Worm (Caenorhabditis elegans) whole organism, L4 larva: ENCODE measurements around the gene micu-1.
A peak's percentile ranks its signal among the peaks of the same experiment; 100 is the strongest.

Experiments used
- D1046.2 ChIP-seq: fragments of 200-800 bp; sonication (Bioruptor generic); IDR thresholded peaks from 2 replicates; pipeline ENCODE4 v1.3.6; 2022; ENCODE audit warnings: missing genetic modification characterization, missing compliant biosample characterization
- R02D3.7 ChIP-seq: fragments of 150-350 bp; sonication (generic microtip); optimal IDR thresholded peaks from 3 replicates; lab custom pipeline; 2014; ENCODE audit warnings: missing biosample characterization, missing genetic modification characterization
- T26A8.4 ChIP-seq: fragments of 200-800 bp; sonication (Bioruptor generic); IDR thresholded peaks from 2 replicates; pipeline ENCODE4 v1.3.6; 2022; ENCODE audit warnings: missing genetic modification characterization, missing compliant biosample characterization
- Y105C5A.15 ChIP-seq: fragments of 200-800 bp; sonication (Bioruptor generic); IDR thresholded peaks from 2 replicates; pipeline ENCODE4 v1.3.6; 2022; ENCODE audit warnings: missing genetic modification characterization, missing compliant biosample characterization
- Y75B8A.6 ChIP-seq: fragments of 200-800 bp; sonication (Bioruptor generic); IDR thresholded peaks from 2 replicates; pipeline ENCODE4 v1.3.6; 2022; ENCODE audit warnings: missing genetic modification reagents, missing genetic modification characterization, missing compliant biosample characterization
- ZK546.5 ChIP-seq, 2 experiments: sonication (generic microtip); optimal IDR thresholded peaks; 2 replicates each; lab custom pipeline; 2017; ENCODE audit warnings: missing biosample characterization in 2 of 2, missing genetic modification characterization in 2 of 2
- arid-1 ChIP-seq: fragments of 200-800 bp; sonication (Bioruptor generic); conservative IDR thresholded peaks from 2 replicates; pipeline ENCODE4 v1.3.6; 2022; ENCODE audit warnings: missing genetic modification reagents, missing genetic modification characterization, missing compliant biosample characterization
- ceh-20 ChIP-seq: fragments of 200-800 bp; sonication (Bioruptor generic); IDR thresholded peaks from 2 replicates; pipeline ENCODE4 v1.3.6; 2022; ENCODE audit warnings: missing genetic modification reagents, missing genetic modification characterization, missing compliant biosample characterization
- ceh-32 ChIP-seq: sonication (generic microtip); optimal IDR thresholded peaks from 2 replicates; lab custom pipeline; 2016; ENCODE audit warnings: mild to moderate bottlenecking, missing genetic modification characterization, missing compliant biosample characterization; ENCODE audit not compliant: poor library complexity
- ceh-62 ChIP-seq: sonication (generic microtip); optimal IDR thresholded peaks from 2 replicates; lab custom pipeline; 2017; ENCODE audit warnings: missing biosample characterization, missing genetic modification characterization
- cey-2 ChIP-seq: sonication (generic microtip); optimal IDR thresholded peaks from 3 replicates; lab custom pipeline; 2017; ENCODE audit warnings: missing genetic modification characterization, mild to moderate bottlenecking, missing compliant biosample characterization, antibody characterized with exemption, borderline replicate concordance; ENCODE audit not compliant: insufficient read depth
- daf-16 ChIP-seq, 3 experiments: sonication (generic microtip); optimal IDR thresholded peaks; 2 replicates each; lab custom pipeline; 2016 to 2017; ENCODE audit warnings: missing genetic modification characterization in 3 of 3, missing genetic modification reagents in 3 of 3, mild to moderate bottlenecking in 2 of 3, missing compliant biosample characterization in 2 of 3, missing biosample characterization in 1 of 3, moderate library complexity in 1 of 3
- daf-8 ChIP-seq: fragments of 200-800 bp; sonication (Bioruptor generic); IDR thresholded peaks from 2 replicates; pipeline ENCODE4 v1.3.6; 2022; ENCODE audit warnings: missing genetic modification characterization, missing compliant biosample characterization
- dmd-6 ChIP-seq: fragments of 200-800 bp; sonication (Bioruptor generic); IDR thresholded peaks from 2 replicates; pipeline ENCODE4 v1.3.6; 2022; ENCODE audit warnings: missing genetic modification reagents, missing genetic modification characterization, missing compliant biosample characterization
- dmd-8 ChIP-seq: fragments of 200-800 bp; sonication (Bioruptor generic); IDR thresholded peaks from 2 replicates; pipeline ENCODE4 v1.3.6; 2022; ENCODE audit warnings: missing genetic modification characterization, missing compliant biosample characterization
- dve-1 ChIP-seq: sonication (generic microtip); optimal IDR thresholded peaks from 2 replicates; lab custom pipeline; 2017; ENCODE audit warnings: antibody characterized with exemption, mild to moderate bottlenecking, missing genetic modification characterization, missing compliant biosample characterization; ENCODE audit not compliant: insufficient read depth
- egl-43 ChIP-seq: fragments of 200-800 bp; sonication (Bioruptor generic); IDR thresholded peaks from 2 replicates; pipeline ENCODE4 v1.3.6; 2022; ENCODE audit warnings: missing genetic modification reagents, missing genetic modification characterization, missing compliant biosample characterization
- fkh-10 ChIP-seq: fragments of 150-350 bp; optimal IDR thresholded peaks from 2 replicates; lab custom pipeline; 2014; ENCODE audit warnings: missing biosample characterization, missing genetic modification reagents, missing genetic modification characterization
- fos-1 ChIP-seq: fragments of 150-350 bp; optimal IDR thresholded peaks from 2 replicates; lab custom pipeline; 2014; ENCODE audit warnings: missing biosample characterization, missing genetic modification characterization
- hif-1 ChIP-seq, 2 experiments: sonication (generic microtip); optimal IDR thresholded peaks; 2 replicates each; lab custom pipeline; 2016 to 2017; ENCODE audit warnings: missing compliant biosample characterization in 2 of 2, missing genetic modification characterization in 2 of 2, missing genetic modification reagents in 2 of 2, missing genotype in 2 of 2, mild to moderate bottlenecking in 1 of 2
- hlh-11 ChIP-seq: fragments of 200-800 bp; sonication (Bioruptor generic); optimal IDR thresholded peaks from 2 replicates; lab custom pipeline; 2018; ENCODE audit warnings: mild to moderate bottlenecking, missing genetic modification characterization, missing compliant biosample characterization
- lin-38 ChIP-seq: fragments of 200-800 bp; sonication (Bioruptor generic); IDR thresholded peaks from 2 replicates; pipeline ENCODE4 v1.3.6; 2022; ENCODE audit warnings: missing genetic modification reagents, missing genetic modification characterization, missing compliant biosample characterization
- lsy-2 ChIP-seq, 2 experiments: fragments of 150-350 bp in 1 of 2; sonication (generic microtip) in 1 of 2; optimal IDR thresholded peaks; 2 replicates each; lab custom pipeline; 2014 to 2017; ENCODE audit warnings: missing biosample characterization in 2 of 2, missing genetic modification characterization in 2 of 2
- mdl-1 ChIP-seq, 2 experiments: fragments of 150-350 bp in 1 of 2; sonication (generic microtip) in 1 of 2; optimal IDR thresholded peaks; 2 replicates each; lab custom pipeline; 2014 to 2017; ENCODE audit warnings: missing biosample characterization in 2 of 2, missing genetic modification characterization in 2 of 2
- mes-2 ChIP-seq: sonication (generic microtip); optimal IDR thresholded peaks from 2 replicates; lab custom pipeline; 2016; ENCODE audit warnings: missing genotype, mild to moderate bottlenecking, missing genetic modification characterization, missing compliant biosample characterization; ENCODE audit not compliant: poor library complexity, severe bottlenecking
- nhr-102 ChIP-seq: sonication (generic microtip); optimal IDR thresholded peaks from 2 replicates; lab custom pipeline; 2016; ENCODE audit warnings: mild to moderate bottlenecking, missing genetic modification characterization, moderate library complexity, missing compliant biosample characterization
- nhr-111 ChIP-seq: fragments of 200-800 bp; sonication (Bioruptor generic); optimal IDR thresholded peaks from 2 replicates; lab custom pipeline; 2018; ENCODE audit warnings: mild to moderate bottlenecking, missing genetic modification characterization, missing compliant biosample characterization
- nhr-25 ChIP-seq: sonication (generic microtip); optimal IDR thresholded peaks from 2 replicates; lab custom pipeline; 2017; ENCODE audit warnings: missing genetic modification characterization, mild to moderate bottlenecking, missing compliant biosample characterization, antibody characterized with exemption, moderate library complexity, borderline replicate concordance; ENCODE audit not compliant: insufficient read depth
- nhr-28 ChIP-seq: fragments of 150-350 bp; optimal IDR thresholded peaks from 2 replicates; lab custom pipeline; 2014; ENCODE audit warnings: missing biosample characterization, missing genetic modification characterization
- nhr-48 ChIP-seq: sonication (generic microtip); optimal IDR thresholded peaks from 2 replicates; lab custom pipeline; 2016; ENCODE audit warnings: mild to moderate bottlenecking, missing genetic modification characterization, missing compliant biosample characterization
- nhr-6 ChIP-seq: fragments of 150-350 bp; optimal IDR thresholded peaks from 2 replicates; lab custom pipeline; 2014; ENCODE audit warnings: missing biosample characterization, missing genetic modification characterization
- nhr-77 ChIP-seq: fragments of 150-350 bp; optimal IDR thresholded peaks from 2 replicates; lab custom pipeline; 2014; ENCODE audit warnings: missing biosample characterization, missing genetic modification characterization
- pha-4 ChIP-seq, 2 experiments: fragments of 150-350 bp in 1 of 2; fragments of 200-800 bp in 1 of 2; sonication (Bioruptor generic) in 1 of 2; IDR thresholded peaks in 1 of 2; optimal IDR thresholded peaks in 1 of 2; 2 replicates each; pipeline versions ENCODE4 v1.3.6 to Lab custom; 2014 to 2022; ENCODE audit warnings: missing genetic modification characterization in 2 of 2, missing genetic modification reagents in 2 of 2, missing biosample characterization in 1 of 2, missing compliant biosample characterization in 1 of 2
- php-3 ChIP-seq: fragments of 200-800 bp; sonication (Bioruptor generic); IDR thresholded peaks from 2 replicates; pipeline ENCODE4 v1.3.6; 2022; ENCODE audit warnings: missing genetic modification reagents, missing genetic modification characterization, missing compliant biosample characterization
- pqm-1 ChIP-seq: sonication (generic microtip); optimal IDR thresholded peaks from 2 replicates; lab custom pipeline; 2017; ENCODE audit warnings: missing biosample characterization, missing genetic modification characterization
- saeg-2 ChIP-seq: fragments of 200-800 bp; sonication (Bioruptor generic); IDR thresholded peaks from 2 replicates; pipeline ENCODE4 v1.3.6; 2022; ENCODE audit warnings: missing genetic modification reagents, missing genetic modification characterization, missing compliant biosample characterization
- sdz-12 ChIP-seq: fragments of 200-800 bp; sonication (Bioruptor generic); optimal IDR thresholded peaks from 2 replicates; lab custom pipeline; 2018; ENCODE audit warnings: mild to moderate bottlenecking, missing genetic modification characterization, missing compliant biosample characterization
- set-16 ChIP-seq: fragments of 200-800 bp; sonication (Bioruptor generic); IDR thresholded peaks from 2 replicates; pipeline ENCODE4 v1.3.6; 2022; ENCODE audit warnings: missing genetic modification reagents, missing genetic modification characterization, missing compliant biosample characterization
- skn-1 ChIP-seq: fragments of 150-350 bp; optimal IDR thresholded peaks from 2 replicates; lab custom pipeline; 2014; ENCODE audit warnings: missing biosample characterization, missing genetic modification characterization
- tra-1 ChIP-seq: fragments of 200-800 bp; sonication (Bioruptor generic); IDR thresholded peaks from 2 replicates; pipeline ENCODE4 v1.3.6; 2022; ENCODE audit warnings: missing genetic modification reagents, missing genetic modification characterization, missing compliant biosample characterization
- unc-39 ChIP-seq: sonication (generic microtip); optimal IDR thresholded peaks from 2 replicates; lab custom pipeline; 2017; ENCODE audit warnings: missing biosample characterization, missing genetic modification characterization
- zfp-2 ChIP-seq: sonication (generic microtip); optimal IDR thresholded peaks from 2 replicates; lab custom pipeline; 2016; ENCODE audit warnings: mild to moderate bottlenecking, missing genetic modification characterization, missing compliant biosample characterization
- zip-11 ChIP-seq: fragments of 200-800 bp; sonication (Bioruptor generic); IDR thresholded peaks from 2 replicates; pipeline ENCODE4 v1.3.6; 2022; ENCODE audit warnings: missing genetic modification characterization, missing compliant biosample characterization
- ztf-11 ChIP-seq: fragments of 150-350 bp; optimal IDR thresholded peaks from 2 replicates; lab custom pipeline; 2014; ENCODE audit warnings: missing biosample characterization, missing genetic modification characterization

The micu-1 gene

ce11 chrIV:13346078-13346477 is 48.4 kb downstream of the micu-1 start (continued):
- TF ChIP-seq nhr-102 (tag; lab: Kevin White, UChicago) (no peak), skn-1 (tag; lab: Kevin White, UChicago) (no peak)

DNA sequence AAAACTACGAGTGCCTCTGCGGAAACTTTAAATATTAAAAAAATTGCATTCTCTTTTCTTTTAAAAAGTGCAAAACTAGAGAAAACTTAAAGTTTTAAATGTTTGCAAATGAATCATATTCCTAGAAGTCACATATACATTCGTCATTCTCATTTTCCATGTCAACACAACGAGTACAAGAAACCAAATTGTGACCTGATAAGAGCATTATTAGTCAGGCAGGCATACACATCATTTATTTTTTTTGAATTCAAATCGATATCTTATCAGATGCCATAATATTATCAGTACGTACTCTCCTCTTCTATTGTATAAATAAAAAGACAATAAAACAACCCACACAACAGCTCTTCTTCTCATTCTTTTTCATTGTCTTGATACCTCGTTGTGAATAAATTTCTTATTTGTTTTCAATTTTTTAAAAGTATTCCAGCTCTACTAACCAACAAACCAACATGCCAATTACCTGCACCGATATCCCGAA is 49.5 kb downstream of the micu-1 start, which contains the start of gene W02A2.9:
W02A2.9 (plus strand) TSS at position 434 of the 484 bp plus-strand sequence.
- TF ChIP-seq daf-16 (GFP tag; optimal IDR thresholded peaks at IDR 0.05; lab: Kevin White, UChicago) = no peak
- peak; percentile 95 for TF ChIP-seq daf-16 (tag; optimal IDR thresholded peaks at IDR 0.05; lab: Kevin White, UChicago)
- TF ChIP-seq lsy-2 (tag; optimal IDR thresholded peaks at IDR 0.05; lab: Kevin White, UChicago) = peak; percentile 11 to 49
- no peak for TF ChIP-seq unc-39
- TF ChIP-seq dve-1 (tag; lab: Kevin White, UChicago) = peak; percentile 72
- no peak for TF ChIP-seq arid-1
- peak in 1 of 2 experiments; percentile 37 for TF ChIP-seq mdl-1 (tag; optimal IDR thresholded peaks at IDR 0.05; lab: Kevin White, UChicago)
- peak; percentile 41 for TF ChIP-seq nhr-48 (tag; lab: Kevin White, UChicago)
- peak in 1 of 2 experiments; percentile 57 for TF ChIP-seq hif-1 (tag; optimal IDR thresholded peaks at IDR 0.05; lab: Kevin White, UChicago)
- TF ChIP-seq fos-1 (tag; lab: Kevin White, UChicago) = no peak
- no peak for TF ChIP-seq nhr-6 (tag; lab: Kevin White, UChicago)
- peak; percentile 5 for TF ChIP-seq mes-2 (tag; lab: Kevin White, UChicago)
- peak; percentile 86 for TF ChIP-seq dmd-6
- no peak for TF ChIP-seq ZK546.5 (tag; optimal IDR thresholded peaks at IDR 0.05; lab: Kevin White, UChicago)
- peak; percentile 96 for TF ChIP-seq pqm-1 (tag; lab: Kevin White, UChicago)
- peak; percentile 64 for TF ChIP-seq nhr-77 (tag; lab: Kevin White, UChicago)
- TF ChIP-seq ceh-62 (tag; lab: Kevin White, UChicago) = no peak
- 0 out of 2 replicates have a peak, but pooled peaks have one; percentile 28 for TF ChIP-seq php-3 (GFP tag; lab: Robert Waterston, UW)
- peak; percentile 57 for TF ChIP-seq nhr-28 (tag; lab: Kevin White, UChicago)
- peak; percentile 52 for TF ChIP-seq hlh-11 (tag; lab: Kevin White, UChicago)

- TF ChIP-seq tra-1 (no peak), pha-4 (GFP tag; IDR thresholded peaks at IDR 0.05; lab: Robert Waterston, UW) (peak; percentile 77; the same call in 1 of the 2 replicates), pha-4 (tag; optimal IDR thresholded peaks at IDR 0.05; lab: Kevin White, UChicago) (no peak), fos-1 (tag; lab: Kevin White, UChicago) (no peak), D1046.2 (GFP tag; lab: Robert Waterston, UW) (no peak), ztf-11 (tag; lab: Kevin White, UChicago) (no peak), Y105C5A.15 (GFP tag; lab: Robert Waterston, UW) (0 out of 2 replicates have a peak, but pooled peaks have one; percentile 34), ceh-20 (GFP tag; lab: Robert Waterston, UW) (no peak), fkh-10 (GFP tag; lab: Kevin White, UChicago) (no peak), nhr-25 (tag; lab: Kevin White, UChicago) (no peak), zip-11 (GFP tag; lab: Robert Waterston, UW) (no peak), dve-1 (tag; lab: Kevin White, UChicago) (no peak), dmd-8 (no peak), egl-43 (GFP tag; lab: Robert Waterston, UW) (peak; percentile 44; the same call in 1 of the 2 replicates), saeg-2 (GFP tag; lab: Robert Waterston, UW) (no peak), mdl-1 (tag; optimal IDR thresholded peaks at IDR 0.05; lab: Kevin White, UChicago) (no peak), Y75B8A.6 (GFP tag; lab: Robert Waterston, UW) (no peak), set-16 (peak; percentile 78), zfp-2 (tag; lab: Kevin White, UChicago) (no peak), sdz-12 (GFP tag; lab: Kevin White, UChicago) (no peak), daf-8 (GFP tag; lab: Robert Waterston, UW) (no peak), mes-2 (tag; lab: Kevin White, UChicago) (no peak), nhr-77 (tag; lab: Kevin White, UChicago) (no peak), cey-2 (tag; lab: Kevin White, UChicago) (no peak), nhr-102 (tag; lab: Kevin White, UChicago) (no peak), lin-38 (GFP tag; lab: Robert Waterston, UW) (peak; percentile 31; the same call in 1 of the 2 replicates), T26A8.4 (GFP tag; lab: Robert Waterston, UW) (no peak), R02D3.7 (tag; lab: Kevin White, UChicago) (no peak), ceh-32 (no peak), nhr-111 (GFP tag; lab: Kevin White, UChicago) (no peak)
Observed at ce11 chrIV:13348592-13348991, 50.9 kb downstream of the micu-1 start, which contains the start of gene W02A2.12. Gene W02A2.12 (minus strand): TSS chrIV:13348831.
